Fruit fly (Drosophila melanogaster) whole organism, adult: Measurements from ENCODE around the gene Cpr65Ax2.

Experiments used
- CG11617 ChIP-seq: fragments of 200-800 bp; sonication (Bioruptor generic); optimal IDR thresholded peaks from 2 replicates; lab custom pipeline; 2017; ENCODE audit warnings: mild to moderate bottlenecking, missing biosample characterization, missing genetic modification reagents, missing genetic modification characterization
- CG12768 ChIP-seq: fragments of 200-800 bp; sonication (Bioruptor generic); optimal IDR thresholded peaks from 2 replicates; lab custom pipeline; 2017; ENCODE audit warnings: missing biosample characterization, missing genetic modification characterization, mild to moderate bottlenecking, moderate library complexity, missing genetic modification reagents
- CG14711 ChIP-seq: fragments of 200-800 bp; sonication (Bioruptor generic); optimal IDR thresholded peaks from 2 replicates; lab custom pipeline; 2018; ENCODE audit warnings: missing biosample characterization, mild to moderate bottlenecking, missing genetic modification characterization, moderate library complexity
- CG1620 ChIP-seq: fragments of 200-800 bp; sonication (Bioruptor generic); optimal IDR thresholded peaks from 2 replicates; lab custom pipeline; 2016; ENCODE audit warnings: missing biosample characterization, missing genetic modification characterization
- CG33017 ChIP-seq: fragments of 200-800 bp; sonication (Bioruptor generic); optimal IDR thresholded peaks from 2 replicates; lab custom pipeline; 2018; ENCODE audit warnings: missing biosample characterization, mild to moderate bottlenecking, missing genetic modification characterization, moderate library complexity
- CG5204 ChIP-seq: fragments of 200-800 bp; sonication (Bioruptor generic); optimal IDR thresholded peaks from 2 replicates; lab custom pipeline; 2016; ENCODE audit warnings: missing biosample characterization, missing genetic modification characterization
- CG7045 ChIP-seq: fragments of 200-800 bp; sonication (Bioruptor generic); optimal IDR thresholded peaks from 2 replicates; lab custom pipeline; 2017; ENCODE audit warnings: missing biosample characterization, mild to moderate bottlenecking, missing genetic modification characterization
- CG7101 ChIP-seq: fragments of 200-800 bp; sonication (Bioruptor generic); optimal IDR thresholded peaks from 2 replicates; lab custom pipeline; 2018; ENCODE audit warnings: missing biosample characterization, mild to moderate bottlenecking, missing genetic modification characterization, moderate library complexity
- Clk ChIP-seq: fragments of 200-800 bp; sonication (Bioruptor generic); optimal IDR thresholded peaks from 2 replicates; lab custom pipeline; 2017; ENCODE audit warnings: missing biosample characterization, missing genetic modification characterization
- Crg-1 ChIP-seq: fragments of 200-800 bp; sonication (Bioruptor generic); optimal IDR thresholded peaks from 2 replicates; lab custom pipeline; 2016; ENCODE audit warnings: missing biosample characterization, missing genetic modification characterization
- Hr96 ChIP-seq: fragments of 200-800 bp; sonication (Bioruptor generic); optimal IDR thresholded peaks from 2 replicates; lab custom pipeline; 2016; ENCODE audit warnings: missing biosample characterization, missing genetic modification characterization
- Mnt ChIP-seq: fragments of 200-800 bp; sonication (Bioruptor generic); optimal IDR thresholded peaks from 2 replicates; lab custom pipeline; 2016; ENCODE audit warnings: missing biosample characterization, mild to moderate bottlenecking, missing genetic modification characterization
- bab1 ChIP-seq: fragments of 200-800 bp; sonication (Bioruptor generic); optimal IDR thresholded peaks from 3 replicates; lab custom pipeline; 2019; ENCODE audit warnings: missing biosample characterization, mild to moderate bottlenecking, missing genetic modification characterization, moderate library complexity
- cic ChIP-seq: fragments of 200-800 bp; sonication (Bioruptor generic); optimal IDR thresholded peaks from 2 replicates; lab custom pipeline; 2017; ENCODE audit warnings: missing biosample characterization, mild to moderate bottlenecking, missing genetic modification characterization, moderate library complexity
- cnc ChIP-seq, 2 experiments: fragments of >200 bp; optimal IDR thresholded peaks; 2 replicates each; lab custom pipeline; 2017
- kay ChIP-seq: fragments of 200-800 bp; sonication (Bioruptor generic); peaks from one replicate; lab custom pipeline; 2016; ENCODE audit warnings: missing biosample characterization, missing genetic modification characterization, borderline replicate concordance
- ovo ChIP-seq: fragments of 200-800 bp; sonication (Bioruptor generic); optimal IDR thresholded peaks from 2 replicates; lab custom pipeline; 2016; ENCODE audit warnings: missing biosample characterization, missing genetic modification characterization
- pad ChIP-seq: fragments of 200-800 bp; sonication (Bioruptor generic); optimal IDR thresholded peaks from 3 replicates; lab custom pipeline; 2017; ENCODE audit warnings: missing biosample characterization, missing genetic modification characterization, mild to moderate bottlenecking, moderate library complexity, missing genetic modification reagents
- tj ChIP-seq: fragments of 200-800 bp; sonication (Bioruptor generic); optimal IDR thresholded peaks from 3 replicates; lab custom pipeline; 2017; ENCODE audit warnings: missing biosample characterization, mild to moderate bottlenecking, missing genetic modification characterization, moderate library complexity
- toe ChIP-seq: fragments of 200-800 bp; sonication (Bioruptor generic); optimal IDR thresholded peaks from 2 replicates; lab custom pipeline; 2016; ENCODE audit warnings: missing biosample characterization, missing genetic modification characterization

Cpr65Ax2 gene

DNA sequence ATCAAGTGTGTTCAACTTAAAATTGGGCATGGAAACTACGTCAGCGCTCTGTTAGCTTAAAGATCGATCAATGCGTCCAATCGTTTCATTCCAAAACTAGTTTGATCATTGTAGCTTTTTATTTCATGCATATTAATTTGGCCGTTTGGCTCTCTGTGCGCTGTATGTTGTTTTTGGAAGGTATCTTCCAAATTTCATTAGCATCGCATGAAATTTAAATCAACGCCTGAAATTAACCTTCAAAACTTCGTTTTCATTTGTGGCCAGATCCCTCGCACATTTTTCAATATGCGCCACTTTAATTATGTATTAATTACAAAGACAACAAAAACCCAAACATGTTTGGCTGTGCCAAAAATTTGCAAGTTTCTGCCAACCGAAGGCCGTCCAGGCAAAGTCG is 12.1 kb downstream of the Cpr65Ax2 start:
- TF ChIP-seq Crg-1 (GFP tag; lab: Kevin White, UChicago) (no peak), Clk (GFP tag; lab: Kevin White, UChicago) (no peak), ovo (GFP tag; lab: Kevin White, UChicago) (no peak), CG7045 (no peak), kay (GFP tag; lab: Kevin White, UChicago) (no peak), pad (GFP tag; lab: Kevin White, UChicago) (no peak)

DNA sequence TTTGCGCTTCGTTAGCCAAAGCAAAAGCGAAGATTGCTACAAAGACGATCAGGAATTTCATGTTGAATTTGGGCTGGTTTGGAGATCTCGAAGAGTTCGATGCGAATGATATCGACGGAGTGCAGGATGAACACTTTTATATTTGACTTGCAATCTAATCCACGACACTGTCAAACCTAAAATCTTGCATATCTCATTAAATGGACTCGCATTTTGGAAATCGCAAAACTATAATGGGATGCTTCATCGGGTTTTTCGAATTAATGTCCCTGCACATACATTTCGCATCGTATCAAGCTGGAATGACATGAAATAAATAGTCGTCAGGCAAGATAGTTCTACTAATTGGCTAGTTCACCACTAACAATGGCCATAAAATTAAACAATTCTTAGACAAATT is 12.6 kb downstream of the Cpr65Ax2 start, which contains the start of gene Lcp65Ae:
Lcp65Ae (minus strand) TSS at position 101 of the 400 bp plus-strand sequence.
- no peak for TF ChIP-seq CG7045
- no peak for TF ChIP-seq CG12768 (GFP tag; lab: Kevin White, UChicago)

DNA sequence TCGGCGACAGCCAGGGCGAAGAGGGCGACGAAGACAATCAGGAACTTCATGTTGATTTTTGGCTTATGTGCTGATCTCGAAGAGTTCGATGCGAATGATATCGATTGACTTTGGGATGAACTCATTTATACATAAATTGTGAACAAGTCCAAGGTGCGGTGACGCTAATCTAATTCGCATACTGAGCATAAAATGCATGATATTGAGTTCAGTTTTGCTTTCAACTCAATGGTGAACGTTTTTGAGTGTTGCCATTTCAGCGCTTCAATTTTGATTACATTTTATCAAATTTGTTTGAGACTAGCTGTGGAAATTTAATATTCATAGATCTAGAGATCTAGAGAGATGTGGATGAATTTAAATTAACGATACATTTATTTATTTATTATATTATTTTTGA is 14.0 kb downstream of the Cpr65Ax2 start, which contains the start of gene Lcp65Af:
Lcp65Af (minus strand) TSS at position 101 of the 400 bp plus-strand sequence.
- TF ChIP-seq CG11617 (GFP tag; lab: Kevin White, UChicago) (no peak), cnc (optimal IDR thresholded peaks at IDR 0.05; lab: Kevin White, UChicago) (no peak), pad (GFP tag; lab: Kevin White, UChicago) (no peak), CG33017 (no peak), CG14711 (tag; lab: Kevin White, UChicago) (no peak), CG7101 (tag; lab: Kevin White, UChicago) (no peak), Crg-1 (GFP tag; lab: Kevin White, UChicago) (no peak), Hr96 (no peak), CG5204 (no peak), CG1620 (no peak), cic (GFP tag; lab: Kevin White, UChicago) (no peak)

DNA sequence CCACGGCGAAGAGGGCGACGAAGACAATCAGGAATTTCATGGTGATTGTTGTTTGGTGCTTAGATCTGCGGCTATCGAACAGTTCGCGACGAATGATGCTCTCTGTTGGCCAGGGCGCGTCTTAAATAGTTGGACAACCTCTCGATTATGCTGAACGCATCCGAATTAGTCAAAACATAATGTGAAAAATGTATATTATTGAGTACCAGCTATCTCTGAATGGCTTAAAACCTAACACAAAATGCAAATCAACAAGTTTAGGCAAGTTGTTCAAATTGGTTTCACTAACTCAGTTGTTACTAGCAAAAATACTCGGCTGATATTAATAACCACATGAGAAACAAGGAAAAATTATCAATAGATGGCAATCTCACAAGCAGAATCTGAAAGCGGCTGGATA is 15.5 kb downstream of the Cpr65Ax2 start, which contains the start of gene Lcp65Ag1:
Lcp65Ag1 (minus strand) TSS at position 101 of the 400 bp plus-strand sequence.
- TF ChIP-seq Clk (GFP tag; lab: Kevin White, UChicago) (no peak), kay (GFP tag; lab: Kevin White, UChicago) (no peak), CG11617 (GFP tag; lab: Kevin White, UChicago) (no peak), tj (GFP tag; lab: Kevin White, UChicago) (no peak), cic (GFP tag; lab: Kevin White, UChicago) (no peak), CG12768 (GFP tag; lab: Kevin White, UChicago) (no peak), cnc (optimal IDR thresholded peaks at IDR 0.05; lab: Kevin White, UChicago) (no peak), bab1 (GFP tag; lab: Kevin White, UChicago) (no peak), CG7045 (no peak), pad (GFP tag; lab: Kevin White, UChicago) (no peak), Mnt (GFP tag; lab: Kevin White, UChicago) (no peak), Crg-1 (GFP tag; lab: Kevin White, UChicago) (no peak), CG5204 (no peak), CG7101 (tag; lab: Kevin White, UChicago) (no peak), CG14711 (tag; lab: Kevin White, UChicago) (no peak), ovo (GFP tag; lab: Kevin White, UChicago) (no peak), Hr96 (no peak), CG33017 (no peak), CG1620 (no peak), toe (no peak)

DNA sequence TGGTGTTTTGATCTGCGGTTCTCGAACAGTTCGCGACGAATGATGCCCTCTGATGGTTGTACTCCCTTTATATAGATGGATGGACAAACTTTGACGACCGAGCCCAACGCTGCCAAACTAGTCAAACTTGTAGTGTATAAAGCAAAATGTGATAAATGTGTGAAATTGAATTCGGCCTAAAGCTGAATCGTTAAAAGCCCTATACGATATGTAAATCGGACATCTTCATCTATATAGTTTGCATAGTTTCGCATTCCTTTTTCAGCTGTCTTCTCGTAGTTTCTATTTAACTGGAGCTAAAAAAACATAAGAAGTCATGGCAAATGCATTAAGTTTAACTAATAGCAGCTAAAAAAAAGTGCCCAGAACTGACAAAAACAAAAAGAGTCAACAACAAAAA is 17.1 kb downstream of the Cpr65Ax2 start, which contains the start of gene Lcp65Ag2:
Lcp65Ag2 (minus strand) TSS at position 48 of the 400 bp plus-strand sequence.
- TF ChIP-seq CG12768 (GFP tag; lab: Kevin White, UChicago) (no peak), CG14711 (tag; lab: Kevin White, UChicago) (no peak), Clk (GFP tag; lab: Kevin White, UChicago) (no peak), pad (GFP tag; lab: Kevin White, UChicago) (no peak), bab1 (GFP tag; lab: Kevin White, UChicago) (no peak), ovo (GFP tag; lab: Kevin White, UChicago) (no peak), Mnt (GFP tag; lab: Kevin White, UChicago) (no peak), Crg-1 (GFP tag; lab: Kevin White, UChicago) (no peak), CG33017 (no peak), toe (no peak), cic (GFP tag; lab: Kevin White, UChicago) (no peak)

DNA sequence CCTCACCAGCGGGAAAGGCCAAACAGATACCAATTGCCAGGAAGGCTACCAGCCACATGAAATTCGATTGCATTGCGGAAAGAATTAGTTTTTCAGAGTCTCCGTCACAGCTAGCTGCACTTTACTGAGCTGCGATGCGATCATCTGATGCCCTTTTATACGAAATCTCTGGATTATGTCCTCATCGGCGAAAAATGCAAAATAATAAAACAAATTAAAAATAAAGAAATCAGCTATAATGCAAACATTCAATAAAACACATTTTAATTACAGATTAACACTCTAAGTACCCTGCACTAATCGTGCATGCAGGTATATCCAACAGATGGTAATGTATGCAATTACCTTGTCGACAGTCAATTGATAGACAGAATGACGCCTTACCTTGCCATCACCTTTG is 18.6 kb downstream of the Cpr65Ax2 start, which contains the start of gene Cpr65Au:
Cpr65Au (minus strand) TSS at position 101 of the 400 bp plus-strand sequence.
- TF ChIP-seq cnc (optimal IDR thresholded peaks at IDR 0.05; lab: Kevin White, UChicago) = no peak
- no peak for TF ChIP-seq CG7045
- TF ChIP-seq Mnt (GFP tag; lab: Kevin White, UChicago) = no peak
- no peak for TF ChIP-seq Clk (GFP tag; lab: Kevin White, UChicago)
- TF ChIP-seq ovo (GFP tag; lab: Kevin White, UChicago) = no peak
- no peak for TF ChIP-seq CG14711 (tag; lab: Kevin White, UChicago)
- no peak for TF ChIP-seq CG7101 (tag; lab: Kevin White, UChicago)
- TF ChIP-seq CG1620 = no peak
- TF ChIP-seq CG11617 (GFP tag; lab: Kevin White, UChicago) = no peak

DNA sequence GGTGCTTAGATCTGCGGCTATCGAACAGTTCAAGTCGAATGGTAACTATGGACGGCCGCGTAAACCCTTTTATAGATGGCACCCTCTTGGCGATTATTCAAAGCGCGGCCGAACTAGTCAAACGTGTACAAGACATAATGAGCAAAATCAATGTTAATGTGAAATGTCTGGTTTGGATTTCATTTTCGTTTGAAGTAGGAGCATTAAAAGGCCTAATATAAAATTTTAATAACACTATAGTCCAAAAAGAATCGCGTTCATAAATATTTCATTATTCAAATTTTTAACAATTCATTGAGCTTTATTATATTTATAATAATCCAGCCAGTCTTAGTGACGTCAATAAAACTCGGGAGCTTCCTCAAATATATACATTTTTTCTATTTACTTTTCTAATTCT is 19.7 kb downstream of the Cpr65Ax2 start, which contains the start of gene Lcp65Ag3:
Lcp65Ag3 (minus strand) TSS at position 46 of the 400 bp plus-strand sequence.
- TF ChIP-seq kay (GFP tag; lab: Kevin White, UChicago) (no peak), CG7101 (tag; lab: Kevin White, UChicago) (no peak)
